Worm (Caenorhabditis elegans): ENCODE data around the gene glf-1.
A peak's percentile ranks its signal among the peaks of the same experiment; 100 is the strongest.

The glf-1 gene

ce11 chrIV:5924241-5924640 lies 38.6 kb downstream of the glf-1 start:
- TF ChIP-seq ztf-29 (GFP tag; IDR thresholded peaks at IDR 0.05), result no peak
- TF ChIP-seq ztf-23 (GFP tag; IDR thresholded peaks at IDR 0.05), result no peak
- no peak for TF ChIP-seq flt-1 (GFP tag; IDR thresholded peaks at IDR 0.05)
- no peak for TF ChIP-seq med-1 (GFP tag; optimal IDR thresholded peaks at IDR 0.05; ENCODE audit: insufficient read depth)
- no peak for TF ChIP-seq T22C8.4 (GFP tag; IDR thresholded peaks at IDR 0.05)
- no peak for TF ChIP-seq klf-2 (GFP tag; conservative IDR thresholded peaks at IDR 0.05)
- TF ChIP-seq ref-1 (GFP tag; conservative IDR thresholded peaks at IDR 0.05), result no peak
- no peak for TF ChIP-seq cog-1 (tag; optimal IDR thresholded peaks at IDR 0.05)
- TF ChIP-seq tab-1 (GFP tag; IDR thresholded peaks at IDR 0.05), result no peak

ce11 chrIV:5926643-5927042 lies 41.0 kb downstream of the glf-1 start:
- no peak for TF ChIP-seq tab-1 (GFP tag; IDR thresholded peaks at IDR 0.05)
- peak; percentile 20 for TF ChIP-seq cog-1 (tag; optimal IDR thresholded peaks at IDR 0.05)

- TF ChIP-seq med-1 (GFP tag; optimal IDR thresholded peaks at IDR 0.05; ENCODE audit: insufficient read depth), result no peak
- TF ChIP-seq ref-1 (GFP tag; conservative IDR thresholded peaks at IDR 0.05), result no peak
- TF ChIP-seq flt-1 (GFP tag; IDR thresholded peaks at IDR 0.05), result no peak
- no peak for TF ChIP-seq ztf-29 (GFP tag; IDR thresholded peaks at IDR 0.05)
- TF ChIP-seq klf-2 (GFP tag; conservative IDR thresholded peaks at IDR 0.05), result no peak
- no peak for TF ChIP-seq T22C8.4 (GFP tag; IDR thresholded peaks at IDR 0.05)
- TF ChIP-seq cog-1 (tag; optimal IDR thresholded peaks at IDR 0.05), result no peak
- no peak for TF ChIP-seq tab-1 (GFP tag; IDR thresholded peaks at IDR 0.05)
- no peak for TF ChIP-seq ztf-23 (GFP tag; IDR thresholded peaks at IDR 0.05)
These were observed 42.2 kb downstream of the glf-1 start for ce11 chrIV:5927805-5928204.

DNA sequence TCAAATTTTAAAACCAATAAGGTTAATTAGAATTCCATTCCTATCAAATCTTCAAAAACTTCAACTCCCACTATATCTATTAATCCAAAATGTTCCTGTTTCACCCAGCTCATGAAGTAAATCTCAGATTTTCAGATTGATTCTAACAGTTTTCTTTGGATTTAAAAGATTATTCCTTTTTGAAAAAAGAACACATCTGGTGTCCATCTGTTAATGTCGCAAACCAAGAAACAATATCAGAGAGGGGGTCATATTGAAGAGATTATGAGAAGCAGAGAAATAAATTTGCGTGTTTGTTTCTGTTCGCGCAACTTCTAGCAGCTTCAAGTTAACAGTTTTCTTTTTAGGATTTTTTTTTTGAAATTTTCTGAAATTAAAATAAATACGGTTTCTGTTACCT lies 43.3 kb downstream of the glf-1 start:
- TF ChIP-seq flt-1 (GFP tag; IDR thresholded peaks at IDR 0.05) (no peak), cog-1 (tag; optimal IDR thresholded peaks at IDR 0.05) (no peak), ztf-29 (GFP tag; IDR thresholded peaks at IDR 0.05) (no peak), tab-1 (GFP tag; IDR thresholded peaks at IDR 0.05) (no peak), ref-1 (GFP tag; conservative IDR thresholded peaks at IDR 0.05) (no peak), ztf-23 (GFP tag; IDR thresholded peaks at IDR 0.05) (no peak), klf-2 (GFP tag; conservative IDR thresholded peaks at IDR 0.05) (no peak), T22C8.4 (GFP tag; IDR thresholded peaks at IDR 0.05) (no peak), med-1 (GFP tag; optimal IDR thresholded peaks at IDR 0.05; ENCODE audit: insufficient read depth) (no peak)

ce11 chrIV:5930345-5930744 lies 44.7 kb downstream of the glf-1 start, which contains the start of gene lin-33:
Gene lin-33 (plus strand): TSS chrIV:5930645.
- TF ChIP-seq tab-1 (GFP tag; IDR thresholded peaks at IDR 0.05) (no peak), ztf-29 (GFP tag; IDR thresholded peaks at IDR 0.05) (no peak), klf-2 (GFP tag; conservative IDR thresholded peaks at IDR 0.05) (no peak), ref-1 (GFP tag; conservative IDR thresholded peaks at IDR 0.05) (no peak), ztf-23 (GFP tag; IDR thresholded peaks at IDR 0.05) (no peak), flt-1 (GFP tag; IDR thresholded peaks at IDR 0.05) (no peak), cog-1 (tag; optimal IDR thresholded peaks at IDR 0.05) (no peak), med-1 (GFP tag; optimal IDR thresholded peaks at IDR 0.05; ENCODE audit: insufficient read depth) (no peak), T22C8.4 (GFP tag; IDR thresholded peaks at IDR 0.05) (no peak)

DNA sequence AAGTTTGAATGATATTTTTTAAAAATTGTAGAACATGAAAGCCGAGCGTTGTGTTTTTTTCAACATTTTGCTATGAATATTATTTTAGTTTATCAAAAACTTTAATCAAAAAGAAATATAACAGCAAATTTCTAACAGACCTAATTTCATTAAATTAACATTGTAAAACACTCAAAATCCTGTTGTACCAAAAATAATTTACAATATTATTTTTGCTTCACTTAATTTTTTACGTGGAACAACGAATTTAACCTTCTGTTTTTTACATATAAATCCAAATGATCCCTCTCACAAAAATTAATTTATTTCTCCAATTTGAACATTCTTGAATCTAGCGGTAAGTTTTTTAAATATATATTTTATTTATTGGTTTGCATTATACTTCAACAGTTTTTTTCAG lies 48.4 kb downstream of the glf-1 start, which contains the start of gene H32C10.1:
Gene H32C10.1 (plus strand): TSS at position 301 of the 400 bp plus-strand sequence.
- TF ChIP-seq ztf-23 (GFP tag; IDR thresholded peaks at IDR 0.05), result no peak
- TF ChIP-seq ref-1 (GFP tag; conservative IDR thresholded peaks at IDR 0.05), result no peak
- no peak for TF ChIP-seq med-1 (GFP tag; optimal IDR thresholded peaks at IDR 0.05; ENCODE audit: insufficient read depth)
- TF ChIP-seq flt-1 (GFP tag; IDR thresholded peaks at IDR 0.05), result no peak
- TF ChIP-seq cog-1 (tag; optimal IDR thresholded peaks at IDR 0.05), result no peak
- TF ChIP-seq tab-1 (GFP tag; IDR thresholded peaks at IDR 0.05), result no peak
- TF ChIP-seq ztf-29 (GFP tag; IDR thresholded peaks at IDR 0.05), result no peak
- no peak for TF ChIP-seq klf-2 (GFP tag; conservative IDR thresholded peaks at IDR 0.05)
- no peak for TF ChIP-seq T22C8.4 (GFP tag; IDR thresholded peaks at IDR 0.05)

DNA sequence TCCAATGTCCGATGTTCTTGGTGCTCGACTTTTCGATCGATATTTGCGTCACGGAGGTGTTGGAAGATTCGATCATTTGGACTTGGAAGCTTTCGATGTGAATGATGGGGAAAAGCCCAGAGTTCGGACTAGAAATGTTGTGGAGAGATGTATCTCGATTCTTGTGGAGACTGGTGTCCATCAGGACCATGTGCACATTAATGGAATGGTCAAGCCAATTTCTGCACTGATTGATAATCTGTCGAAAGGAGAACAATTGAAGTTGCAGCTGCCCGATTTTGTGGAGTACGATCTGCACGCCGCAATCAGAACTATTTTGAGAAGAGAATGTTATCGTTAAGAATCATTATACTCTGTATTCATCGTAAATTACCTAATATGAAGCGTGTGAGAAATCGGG lies 51.5 kb downstream of the glf-1 start:
- TF ChIP-seq ztf-23 (GFP tag; IDR thresholded peaks at IDR 0.05) (no peak), ref-1 (GFP tag; conservative IDR thresholded peaks at IDR 0.05) (no peak), flt-1 (GFP tag; IDR thresholded peaks at IDR 0.05) (no peak), klf-2 (GFP tag; conservative IDR thresholded peaks at IDR 0.05) (no peak), tab-1 (GFP tag; IDR thresholded peaks at IDR 0.05) (no peak), ztf-29 (GFP tag; IDR thresholded peaks at IDR 0.05) (no peak), T22C8.4 (GFP tag; IDR thresholded peaks at IDR 0.05) (no peak), med-1 (GFP tag; optimal IDR thresholded peaks at IDR 0.05; ENCODE audit: insufficient read depth) (no peak), cog-1 (tag; optimal IDR thresholded peaks at IDR 0.05) (no peak)

ce11 chrIV:5939122-5939521 lies 53.5 kb downstream of the glf-1 start, which contains the start of gene mcu-1:
Gene mcu-1 (minus strand): TSS chrIV:5939230.
- no peak for TF ChIP-seq klf-2 (GFP tag; conservative IDR thresholded peaks at IDR 0.05)

All from whole organism, midembryonic.